Worm (Caenorhabditis elegans) whole organism, young adult: ENCODE data around the gene bre-2.

Source experiments
- attf-3 ChIP-seq: fragments of 200-800 bp; sonication (Bioruptor generic); conservative IDR thresholded peaks from 2 replicates; pipeline ENCODE4 v1.3.6; 2022; ENCODE audit warnings: missing genetic modification reagents, missing genetic modification characterization, missing compliant biosample characterization
- ceh-27 ChIP-seq: fragments of 200-800 bp; sonication (Bioruptor generic); optimal IDR thresholded peaks from 2 replicates; lab custom pipeline; 2018; ENCODE audit warnings: mild to moderate bottlenecking, missing genetic modification characterization, moderate library complexity, missing compliant biosample characterization
- lag-1 ChIP-seq: fragments of 200-800 bp; sonication (Bioruptor generic); IDR thresholded peaks from 2 replicates; pipeline ENCODE4 v1.3.6; 2022; ENCODE audit warnings: missing genetic modification reagents, missing genetic modification characterization, missing compliant biosample characterization
- nhr-90 ChIP-seq: sonication (generic microtip); optimal IDR thresholded peaks from 2 replicates; lab custom pipeline; 2016; ENCODE audit warnings: missing genotype, mild to moderate bottlenecking, missing genetic modification characterization, missing compliant biosample characterization

DNA sequence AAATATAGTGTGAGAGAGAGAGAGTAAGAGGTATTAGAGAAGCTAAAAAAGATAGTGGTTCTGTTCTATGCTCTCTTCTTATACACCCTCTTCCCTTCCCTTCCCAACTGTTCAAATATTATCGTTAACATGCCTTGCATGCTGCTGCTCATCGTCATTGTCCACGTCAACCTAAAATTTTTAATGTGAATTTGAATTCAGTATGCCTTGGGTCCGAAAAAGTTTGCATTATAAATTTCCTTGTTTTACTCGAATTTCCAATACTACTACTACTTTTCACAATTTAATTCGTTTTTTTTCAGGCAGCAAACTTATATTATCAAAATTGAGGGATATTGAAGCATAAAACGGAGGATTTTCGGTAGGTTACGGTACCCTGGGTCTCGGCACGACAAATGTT, 47.7 kb upstream of the bre-2 start, which contains the start of gene gly-5:
- TF ChIP-seq ceh-27 (GFP tag; lab: Kevin White, UChicago) (no peak), nhr-90 (no peak), attf-3 (no peak), lag-1 (GFP tag; lab: Robert Waterston, UW) (no peak)
